Worm (Caenorhabditis elegans): Measurements from ENCODE around the gene F34D10.4.
A peak's percentile ranks its signal among the peaks of the same experiment; 100 is the strongest.

- TF ChIP-seq lin-39 (tag; optimal IDR thresholded peaks at IDR 0.05) (no peak), pha-4 (tag; optimal IDR thresholded peaks at IDR 0.05) (peak; percentile 72), ama-1 (optimal IDR thresholded peaks at IDR 0.05) (no peak), skn-1 (tag; optimal IDR thresholded peaks at IDR 0.05) (no peak), nhr-76 (tag; optimal IDR thresholded peaks at IDR 0.05) (no peak), elt-3 (tag; optimal IDR thresholded peaks at IDR 0.05) (no peak), ceh-82 (tag; optimal IDR thresholded peaks at IDR 0.05) (no peak), zag-1 (tag; optimal IDR thresholded peaks at IDR 0.05) (no peak), ZK546.5 (tag; optimal IDR thresholded peaks at IDR 0.05) (no peak), fkh-10 (GFP tag; optimal IDR thresholded peaks at IDR 0.05) (no peak)
These were observed 50.1 kb downstream of the F34D10.4 start, which contains the start of gene acy-3 for ce11 chrIII:3786427-3786935.

All from whole organism, L3 larva.